Worm (Caenorhabditis elegans) whole organism, mixed stage, embryonic: ENCODE data around the gene F01F1.11.

ENCODE experiments used
- blmp-1 ChIP-seq: fragments of 150-350 bp; optimal IDR thresholded peaks from 2 replicates; lab custom pipeline; 2014; ENCODE audit warnings: missing biosample characterization, missing genetic modification characterization
- elt-3 ChIP-seq: fragments of 150-350 bp; optimal IDR thresholded peaks from 2 replicates; lab custom pipeline; 2014; ENCODE audit warnings: missing biosample characterization, missing genetic modification characterization
- ham-2 ChIP-seq: fragments of 200-800 bp; sonication (Bioruptor generic); optimal IDR thresholded peaks from 2 replicates; lab custom pipeline; 2018; ENCODE audit warnings: mild to moderate bottlenecking, missing genetic modification characterization, missing compliant biosample characterization
- lin-13 ChIP-seq: fragments of 150-350 bp; optimal IDR thresholded peaks from 2 replicates; lab custom pipeline; 2014; ENCODE audit warnings: missing biosample characterization, missing genetic modification characterization
- nhr-12 ChIP-seq: fragments of 150-350 bp; optimal IDR thresholded peaks from 2 replicates; lab custom pipeline; 2014; ENCODE audit warnings: missing biosample characterization, missing genetic modification characterization
- nhr-28 ChIP-seq: fragments of 150-350 bp; optimal IDR thresholded peaks from 2 replicates; lab custom pipeline; 2014; ENCODE audit warnings: missing biosample characterization, missing genetic modification characterization
- nhr-76 ChIP-seq: sonication (generic microtip); optimal IDR thresholded peaks from 2 replicates; lab custom pipeline; 2017; ENCODE audit warnings: missing biosample characterization, missing genetic modification characterization
- pha-4 ChIP-seq: fragments of 150-350 bp; optimal IDR thresholded peaks from 2 replicates; lab custom pipeline; 2018; ENCODE audit warnings: missing biosample characterization, missing genetic modification reagents, missing genetic modification characterization
- snpc-4 ChIP-seq: fragments of 150-350 bp; optimal IDR thresholded peaks from 2 replicates; lab custom pipeline; 2014; ENCODE audit warnings: missing biosample characterization, missing genetic modification characterization
- tbx-8 ChIP-seq: fragments of 200-800 bp; sonication (Bioruptor generic); optimal IDR thresholded peaks from 2 replicates; lab custom pipeline; 2018; ENCODE audit warnings: mild to moderate bottlenecking, missing genetic modification characterization, moderate library complexity, missing compliant biosample characterization
- unc-62 ChIP-seq: fragments of 150-350 bp; optimal IDR thresholded peaks from 2 replicates; lab custom pipeline; 2014; ENCODE audit warnings: missing biosample characterization, missing genetic modification reagents, missing genetic modification characterization

- no peak for TF ChIP-seq pha-4 (tag; lab: Kevin White, UChicago)
- no peak for TF ChIP-seq nhr-12 (tag; lab: Kevin White, UChicago)
- TF ChIP-seq snpc-4 = no peak
- TF ChIP-seq nhr-28 = no peak
- TF ChIP-seq lin-13 (tag; lab: Kevin White, UChicago) = no peak
- no peak for TF ChIP-seq nhr-76 (tag; lab: Kevin White, UChicago)
- no peak for TF ChIP-seq tbx-8 (GFP tag; lab: Kevin White, UChicago)
- peak; percentile 32 for TF ChIP-seq elt-3 (tag; lab: Kevin White, UChicago)
- TF ChIP-seq ham-2 (GFP tag; lab: Kevin White, UChicago) = no peak
- no peak for TF ChIP-seq unc-62 (GFP tag; lab: Kevin White, UChicago)
- TF ChIP-seq blmp-1 (tag; lab: Kevin White, UChicago) = no peak
Measured at ce11 chrIII:5839147-5839546, 32.5 kb downstream of the F01F1.11 start.
